Fruit fly (Drosophila melanogaster) whole organism, embryonic: ENCODE results near the gene CG8564.

ENCODE experiments used
- Atf-2 ChIP-seq: fragments of 200-800 bp; sonication (Bioruptor generic); optimal IDR thresholded peaks from 2 replicates; lab custom pipeline; 2016; ENCODE audit warnings: missing biosample characterization, missing genetic modification characterization
- Bgb ChIP-seq: fragments of 200-800 bp; sonication (Bioruptor generic); IDR thresholded peaks from 2 replicates; pipeline ENCODE4 v1.3.6; 2022; ENCODE audit warnings: missing biosample characterization, missing genetic modification characterization; ENCODE audit not compliant: partially characterized antibody
- CG10543 ChIP-seq: fragments of 200-800 bp; sonication (Bioruptor generic); optimal IDR thresholded peaks from 3 replicates; lab custom pipeline; 2017; ENCODE audit warnings: missing biosample characterization, mild to moderate bottlenecking, missing genetic modification characterization, moderate library complexity
- CG12219 ChIP-seq: fragments of 200-800 bp; sonication (Bioruptor generic); optimal IDR thresholded peaks from 3 replicates; lab custom pipeline; 2018; ENCODE audit warnings: missing biosample characterization, mild to moderate bottlenecking, missing genetic modification characterization
- CG12236 ChIP-seq: fragments of 200-800 bp; sonication (Bioruptor generic); optimal IDR thresholded peaks from 2 replicates; lab custom pipeline; 2016; ENCODE audit warnings: missing biosample characterization, missing genetic modification characterization
- CG13424 ChIP-seq: fragments of 200-800 bp; sonication (Bioruptor generic); optimal IDR thresholded peaks from 2 replicates; lab custom pipeline; 2019; ENCODE audit warnings: missing biosample characterization, mild to moderate bottlenecking, missing genetic modification characterization, moderate library complexity
- CG13894 ChIP-seq: fragments of 200-800 bp; sonication (Bioruptor generic); optimal IDR thresholded peaks from 3 replicates; lab custom pipeline; 2018; ENCODE audit warnings: missing biosample characterization, mild to moderate bottlenecking, missing genetic modification characterization, moderate library complexity
- CG1603 ChIP-seq: fragments of 200-800 bp; sonication (Bioruptor generic); optimal IDR thresholded peaks from 2 replicates; lab custom pipeline; 2019; ENCODE audit warnings: missing biosample characterization, mild to moderate bottlenecking, missing genetic modification characterization, moderate library complexity
- CG17186 ChIP-seq: fragments of 200-800 bp; sonication (Bioruptor generic); optimal IDR thresholded peaks from 3 replicates; lab custom pipeline; 2017; ENCODE audit warnings: missing biosample characterization, missing genetic modification reagents, missing genetic modification characterization
- CG17361 ChIP-seq: fragments of 200-800 bp; sonication (Bioruptor generic); IDR thresholded peaks from 3 replicates; pipeline ENCODE4 v1.3.6; 2022; ENCODE audit warnings: missing biosample characterization, missing genetic modification characterization
- CG17912 ChIP-seq: fragments of 200-800 bp; sonication (Bioruptor generic); optimal IDR thresholded peaks from 2 replicates; lab custom pipeline; 2018; ENCODE audit warnings: missing biosample characterization, mild to moderate bottlenecking, missing genetic modification characterization
- CG2129 ChIP-seq: fragments of 200-800 bp; sonication (Bioruptor generic); IDR thresholded peaks from 2 replicates; pipeline ENCODE4 v1.3.6; 2022; ENCODE audit warnings: missing biosample characterization, missing genetic modification characterization; ENCODE audit not compliant: partially characterized antibody
- CG30403 ChIP-seq: fragments of 200-800 bp; sonication (Bioruptor generic); optimal IDR thresholded peaks from 3 replicates; lab custom pipeline; 2016; ENCODE audit warnings: missing biosample characterization, missing genetic modification characterization
- CG34224 ChIP-seq: fragments of 200-800 bp; sonication (Bioruptor generic); IDR thresholded peaks from 3 replicates; pipeline ENCODE4 v1.3.6; 2022; ENCODE audit warnings: missing biosample characterization, missing genetic modification characterization; ENCODE audit not compliant: partially characterized antibody
- CG34376 ChIP-seq: fragments of 200-800 bp; sonication (Bioruptor generic); optimal IDR thresholded peaks from 2 replicates; lab custom pipeline; 2018; ENCODE audit warnings: missing biosample characterization, mild to moderate bottlenecking, missing genetic modification characterization
- CG34422 ChIP-seq: fragments of 200-800 bp; sonication (Bioruptor generic); IDR thresholded peaks from 3 replicates; pipeline ENCODE4 v1.3.6; 2022; ENCODE audit warnings: missing biosample characterization, missing genetic modification characterization
- CG4424 ChIP-seq: fragments of 200-800 bp; sonication (Bioruptor generic); optimal IDR thresholded peaks from 3 replicates; lab custom pipeline; 2016; ENCODE audit warnings: missing biosample characterization, missing genetic modification characterization
- CG4617 ChIP-seq: fragments of 200-800 bp; sonication (Bioruptor generic); optimal IDR thresholded peaks from 3 replicates; lab custom pipeline; 2016; ENCODE audit warnings: missing biosample characterization, missing genetic modification characterization, borderline replicate concordance
- CG7745 ChIP-seq: fragments of 200-800 bp; sonication (Bioruptor generic); optimal IDR thresholded peaks from 2 replicates; lab custom pipeline; 2018; ENCODE audit warnings: missing biosample characterization, mild to moderate bottlenecking, missing genetic modification characterization, moderate library complexity
- Dref ChIP-seq: fragments of 200-800 bp; sonication (Bioruptor generic); IDR thresholded peaks from 2 replicates; pipeline ENCODE4 v1.3.6; 2022; ENCODE audit warnings: missing biosample characterization, missing genetic modification characterization
- HLH4C ChIP-seq: fragments of 200-800 bp; sonication (Bioruptor generic); IDR thresholded peaks from 3 replicates; pipeline ENCODE4 v1.3.6; 2022; ENCODE audit warnings: missing biosample characterization, missing genetic modification characterization; ENCODE audit not compliant: partially characterized antibody
- Hey ChIP-seq: fragments of 200-800 bp; sonication (Bioruptor generic); optimal IDR thresholded peaks from 3 replicates; lab custom pipeline; 2018; ENCODE audit warnings: missing biosample characterization, mild to moderate bottlenecking, missing genetic modification characterization
- MBD-R2 ChIP-seq: fragments of 200-800 bp; sonication (Bioruptor generic); IDR thresholded peaks from 2 replicates; pipeline ENCODE4 v1.3.6; 2022; ENCODE audit warnings: missing biosample characterization, missing genetic modification characterization
- Nf-YA ChIP-seq: fragments of 200-800 bp; sonication (Bioruptor generic); IDR thresholded peaks from 2 replicates; pipeline ENCODE4 v1.3.6; 2022; ENCODE audit warnings: missing biosample characterization, missing genetic modification characterization
- Nf-YC ChIP-seq: fragments of 200-800 bp; optimal IDR thresholded peaks from 3 replicates; lab custom pipeline; 2019; ENCODE audit warnings: missing biosample characterization, mild to moderate bottlenecking, missing genetic modification characterization, moderate library complexity
- Oli ChIP-seq: fragments of 200-800 bp; sonication (Bioruptor generic); optimal IDR thresholded peaks from 2 replicates; lab custom pipeline; 2018; ENCODE audit warnings: missing biosample characterization, mild to moderate bottlenecking, missing genetic modification characterization, moderate library complexity
- Optix ChIP-seq: fragments of 200-800 bp; sonication (Bioruptor generic); IDR thresholded peaks from 3 replicates; pipeline ENCODE4 v1.3.6; 2022; ENCODE audit warnings: missing biosample characterization, missing genetic modification characterization
- Pdp1 ChIP-seq, 2 experiments: fragments of 200-800 bp; sonication (Bioruptor generic); optimal IDR thresholded peaks; 3 replicates each; lab custom pipeline; 2016; ENCODE audit warnings: missing biosample characterization in 2 of 2, missing genetic modification characterization in 2 of 2, mild to moderate bottlenecking in 1 of 2, moderate library complexity in 1 of 2
- Poxn ChIP-seq: fragments of 200-800 bp; sonication (Bioruptor generic); IDR thresholded peaks from 2 replicates; pipeline ENCODE4 v1.3.6; 2022; ENCODE audit warnings: missing biosample characterization, missing genetic modification characterization
- Ssrp ChIP-seq: fragments of 200-800 bp; sonication (Bioruptor generic); optimal IDR thresholded peaks from 2 replicates; lab custom pipeline; 2018; ENCODE audit warnings: missing biosample characterization, mild to moderate bottlenecking, missing genetic modification characterization, moderate library complexity
- bsh ChIP-seq, 2 experiments: fragments of 200-800 bp; sonication (Bioruptor generic); optimal IDR thresholded peaks; 2 replicates each; lab custom pipeline; 2017 to 2018; ENCODE audit warnings: mild to moderate bottlenecking in 2 of 2, missing biosample characterization in 2 of 2, missing genetic modification characterization in 2 of 2, moderate library complexity in 1 of 2
- caup ChIP-seq: fragments of 200-800 bp; sonication (Bioruptor generic); optimal IDR thresholded peaks from 3 replicates; lab custom pipeline; 2017; ENCODE audit warnings: missing biosample characterization, mild to moderate bottlenecking, missing genetic modification characterization, moderate library complexity; ENCODE audit not compliant: severe bottlenecking
- chn ChIP-seq: fragments of 200-800 bp; sonication (Bioruptor generic); optimal IDR thresholded peaks from 2 replicates; lab custom pipeline; 2016; ENCODE audit warnings: missing biosample characterization, missing genetic modification characterization
- cwo ChIP-seq: fragments of 200-800 bp; sonication (Bioruptor generic); optimal IDR thresholded peaks from 3 replicates; lab custom pipeline; 2017; ENCODE audit warnings: missing biosample characterization, missing genetic modification characterization, mild to moderate bottlenecking, moderate library complexity, missing genetic modification reagents
- gem ChIP-seq: fragments of 200-800 bp; sonication (Bioruptor generic); optimal IDR thresholded peaks from 2 replicates; lab custom pipeline; 2019; ENCODE audit warnings: missing biosample characterization, mild to moderate bottlenecking, missing genetic modification characterization, moderate library complexity
- grau ChIP-seq: fragments of 200-800 bp; optimal IDR thresholded peaks from 3 replicates; lab custom pipeline; 2019; ENCODE audit warnings: missing biosample characterization, mild to moderate bottlenecking, missing genetic modification characterization, moderate library complexity
- hkb ChIP-seq, 2 experiments: fragments of 200-800 bp in 1 of 2; fragments of >200 bp in 1 of 2; sonication (Bioruptor generic) in 1 of 2; IDR thresholded peaks in 1 of 2; optimal IDR thresholded peaks in 1 of 2; 2 replicates each; pipeline versions ENCODE4 v1.3.6 to Lab custom; 2017 to 2022; ENCODE audit warnings: missing biosample characterization in 1 of 2, missing genetic modification characterization in 1 of 2
- mam ChIP-seq: fragments of 200-800 bp; sonication (Bioruptor generic); optimal IDR thresholded peaks from 3 replicates; lab custom pipeline; 2016; ENCODE audit warnings: missing biosample characterization, missing genetic modification characterization
- mirr ChIP-seq: fragments of 200-800 bp; sonication (Bioruptor generic); optimal IDR thresholded peaks from 3 replicates; lab custom pipeline; 2018; ENCODE audit warnings: missing biosample characterization, mild to moderate bottlenecking, missing genetic modification characterization
- pfk ChIP-seq: fragments of 200-800 bp; sonication (Bioruptor generic); optimal IDR thresholded peaks from 2 replicates; lab custom pipeline; 2018; ENCODE audit warnings: missing biosample characterization, mild to moderate bottlenecking, missing genetic modification characterization, moderate library complexity
- sna ChIP-seq: fragments of 200-800 bp; sonication (Bioruptor generic); IDR thresholded peaks from 2 replicates; pipeline ENCODE4 v1.3.6; 2022; ENCODE audit warnings: missing biosample characterization, missing genetic modification characterization; ENCODE audit not compliant: partially characterized antibody
- sr ChIP-seq: fragments of 200-800 bp; sonication (Bioruptor generic); IDR thresholded peaks from 3 replicates; pipeline ENCODE4 v1.3.6; 2022; ENCODE audit warnings: missing biosample characterization, missing genetic modification characterization
- ssp ChIP-seq: fragments of 200-800 bp; sonication (Bioruptor generic); IDR thresholded peaks from 2 replicates; pipeline ENCODE4 v1.3.6; 2022; ENCODE audit warnings: missing biosample characterization, missing genetic modification characterization
- tna ChIP-seq: fragments of 200-800 bp; sonication (Bioruptor generic); IDR thresholded peaks from 2 replicates; pipeline ENCODE4 v1.3.6; 2022; ENCODE audit warnings: missing biosample characterization, missing genetic modification characterization; ENCODE audit not compliant: partially characterized antibody
- trem ChIP-seq: fragments of 200-800 bp; optimal IDR thresholded peaks from 3 replicates; lab custom pipeline; 2019; ENCODE audit warnings: missing biosample characterization, mild to moderate bottlenecking, missing genetic modification characterization, moderate library complexity
- wdn ChIP-seq: fragments of 200-800 bp; sonication (Bioruptor generic); IDR thresholded peaks from 2 replicates; pipeline ENCODE4 v1.3.6; 2022; ENCODE audit warnings: missing biosample characterization, missing genetic modification characterization
- wek ChIP-seq: fragments of 200-800 bp; sonication (Bioruptor generic); optimal IDR thresholded peaks from 3 replicates; lab custom pipeline; 2018; ENCODE audit warnings: missing biosample characterization, mild to moderate bottlenecking, missing genetic modification characterization, moderate library complexity

The CG8564 gene

DNA sequence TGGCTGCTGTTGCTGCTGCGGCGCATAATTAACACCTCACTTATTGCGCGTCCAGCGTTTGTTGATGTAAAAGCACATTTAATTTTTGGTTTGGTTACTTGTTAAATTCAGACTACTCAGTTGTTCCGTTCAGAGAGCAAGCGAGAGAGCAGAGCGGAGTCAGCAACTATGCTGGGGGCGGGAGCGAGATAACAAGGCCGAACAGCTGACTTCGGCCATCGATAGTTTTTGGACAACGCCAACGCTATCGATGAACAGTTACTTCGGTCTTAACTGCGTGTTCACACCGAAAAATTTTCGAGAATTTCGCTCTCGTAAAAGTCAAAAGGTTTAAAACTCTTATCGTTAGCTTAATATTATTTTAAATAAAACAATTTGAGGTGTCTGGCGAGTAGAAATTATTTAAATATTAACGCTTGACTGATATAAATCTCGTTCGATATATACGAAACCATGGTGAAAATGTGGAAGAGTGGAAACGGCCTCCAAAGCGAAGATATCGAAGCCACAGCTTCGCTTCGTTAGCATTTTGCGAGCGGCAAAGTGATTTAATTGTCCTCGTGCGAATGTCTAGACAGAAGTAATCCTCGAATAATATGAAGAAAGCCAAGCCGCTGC, 6.2 kb downstream of the CG8564 start, which contains the start of the genes SMSr and smid (continued):
- peak; percentile 26 for TF ChIP-seq cwo (GFP tag; lab: Kevin White, UChicago)
- TF ChIP-seq Ssrp (tag; lab: Kevin White, UChicago): peak; percentile 59
- TF ChIP-seq Atf-2 (GFP tag; lab: Kevin White, UChicago): no peak
- peak; percentile 86 for TF ChIP-seq Bgb (GFP tag; lab: Robert Waterston, UW)
- no peak for TF ChIP-seq Optix (GFP tag; lab: Robert Waterston, UW)
- TF ChIP-seq Hey: no peak
- peak; percentile 85 for TF ChIP-seq trem
- TF ChIP-seq MBD-R2 (GFP tag; lab: Robert Waterston, UW): peak; percentile 57
- peak; percentile 44 for TF ChIP-seq tna (GFP tag; lab: Robert Waterston, UW)
- peak; percentile 66 for TF ChIP-seq mam (GFP tag; lab: Kevin White, UChicago)
- peak; percentile 26 for TF ChIP-seq pfk (GFP tag; lab: Kevin White, UChicago)
- no peak for TF ChIP-seq Nf-YC (tag; lab: Kevin White, UChicago)
- TF ChIP-seq CG2129 (GFP tag; lab: Robert Waterston, UW): peak; percentile 71; the same call in 1 of the 2 replicates
- peak; percentile 29 to 46 for TF ChIP-seq Pdp1 (GFP tag; optimal IDR thresholded peaks at IDR 0.05; lab: Kevin White, UChicago)
- no peak for TF ChIP-seq sr (GFP tag; lab: Robert Waterston, UW)
- TF ChIP-seq CG34422 (GFP tag; lab: Robert Waterston, UW): no peak
- TF ChIP-seq CG12219: peak; percentile 16
- TF ChIP-seq gem: peak; percentile 82
- TF ChIP-seq HLH4C (GFP tag; lab: Robert Waterston, UW): peak; percentile 88
- TF ChIP-seq mirr (GFP tag; lab: Kevin White, UChicago): peak; percentile 19
- TF ChIP-seq CG1603 (tag; lab: Kevin White, UChicago): peak; percentile 30
- peak; percentile 27 for TF ChIP-seq CG13894
- TF ChIP-seq CG17912 (GFP tag; lab: Kevin White, UChicago): no peak
- TF ChIP-seq bsh (GFP tag; optimal IDR thresholded peaks at IDR 0.05; lab: Kevin White, UChicago): peak in 1 of 2 experiments; percentile 47
- TF ChIP-seq CG4424 (GFP tag; lab: Kevin White, UChicago): peak; percentile 42
- TF ChIP-seq CG10543 (GFP tag; lab: Kevin White, UChicago): no peak
- peak; percentile 73 for TF ChIP-seq grau (tag; lab: Kevin White, UChicago)
- TF ChIP-seq CG34376 (GFP tag; lab: Kevin White, UChicago): peak; percentile 57
- peak; percentile 78 for TF ChIP-seq Dref (GFP tag; lab: Robert Waterston, UW)
- peak; percentile 30 for TF ChIP-seq CG4617 (GFP tag; lab: Kevin White, UChicago)
- TF ChIP-seq hkb (optimal IDR thresholded peaks at IDR 0.05; lab: Kevin White, UChicago): peak; percentile 81
- 0 out of 2 replicates have a peak, but pooled peaks have one; percentile 19 for TF ChIP-seq hkb (GFP tag; IDR thresholded peaks at IDR 0.05; lab: Robert Waterston, UW)
- peak; percentile 22 for TF ChIP-seq wek (GFP tag; lab: Kevin White, UChicago)
- no peak for TF ChIP-seq caup (GFP tag; lab: Kevin White, UChicago)
- TF ChIP-seq CG34224: peak; percentile 71
- TF ChIP-seq ssp: peak; percentile 95
- TF ChIP-seq CG17186: peak; percentile 9
- no peak for TF ChIP-seq wdn
- no peak for TF ChIP-seq CG7745 (tag; lab: Kevin White, UChicago)
- peak; percentile 59 for TF ChIP-seq CG13424
- TF ChIP-seq CG30403 (GFP tag; lab: Kevin White, UChicago): peak; percentile 79
- TF ChIP-seq Nf-YA: 0 out of 2 replicates have a peak, but pooled peaks have one; percentile 27
- TF ChIP-seq chn (GFP tag; lab: Kevin White, UChicago): peak; percentile 54
- TF ChIP-seq CG17361: peak; percentile 82
- no peak for TF ChIP-seq Poxn (GFP tag; lab: Robert Waterston, UW)
- no peak for TF ChIP-seq CG12236 (GFP tag; lab: Kevin White, UChicago)
- peak; percentile 46 for TF ChIP-seq Oli (tag; lab: Kevin White, UChicago)
- TF ChIP-seq sna (GFP tag; lab: Robert Waterston, UW): peak; percentile 78
